Fruit fly (Drosophila melanogaster) whole organism, prepupa: Measurements from ENCODE around the gene CG32201.

ENCODE experiments used
- CG10669 ChIP-seq: fragments of 200-800 bp; sonication (Bioruptor generic); optimal IDR thresholded peaks from 3 replicates; lab custom pipeline; 2018; ENCODE audit warnings: missing biosample characterization, mild to moderate bottlenecking, missing genetic modification characterization, moderate library complexity
- CG11294 ChIP-seq: fragments of 200-800 bp; sonication (Bioruptor generic); IDR thresholded peaks from 2 replicates; pipeline ENCODE4 v1.3.6; 2022; ENCODE audit warnings: missing biosample characterization, missing genetic modification characterization
- CG11762 ChIP-seq: fragments of 200-800 bp; sonication (Bioruptor generic); optimal IDR thresholded peaks from 3 replicates; lab custom pipeline; 2016; ENCODE audit warnings: missing biosample characterization, missing genetic modification characterization; ENCODE audit not compliant: insufficient read depth
- CG11902 ChIP-seq: fragments of 200-800 bp; sonication (Bioruptor generic); optimal IDR thresholded peaks from 3 replicates; lab custom pipeline; 2016; ENCODE audit warnings: missing biosample characterization, missing genetic modification characterization
- CG15336 ChIP-seq: fragments of 200-800 bp; sonication (Bioruptor generic); IDR thresholded peaks from 2 replicates; pipeline ENCODE4 v1.3.6; 2022; ENCODE audit warnings: missing biosample characterization, missing genetic modification characterization
- CG1621 ChIP-seq: fragments of 200-800 bp; sonication (Bioruptor generic); optimal IDR thresholded peaks from 3 replicates; lab custom pipeline; 2018; ENCODE audit warnings: missing biosample characterization, mild to moderate bottlenecking, missing genetic modification characterization
- CG16779 ChIP-seq: fragments of 200-800 bp; sonication (Bioruptor generic); optimal IDR thresholded peaks from 3 replicates; lab custom pipeline; 2017; ENCODE audit warnings: missing biosample characterization, mild to moderate bottlenecking, missing genetic modification characterization
- CG34406 ChIP-seq: fragments of 200-800 bp; sonication (Bioruptor generic); optimal IDR thresholded peaks from 3 replicates; lab custom pipeline; 2016; ENCODE audit warnings: missing biosample characterization, missing genetic modification characterization
- CG6163 ChIP-seq: fragments of 200-800 bp; sonication (Bioruptor generic); IDR thresholded peaks from 3 replicates; pipeline ENCODE4 v1.3.6; 2022; ENCODE audit warnings: missing biosample characterization, missing genetic modification characterization
- CG6276 ChIP-seq: fragments of 200-800 bp; sonication (Bioruptor generic); optimal IDR thresholded peaks from 2 replicates; lab custom pipeline; 2017; ENCODE audit warnings: missing biosample characterization, mild to moderate bottlenecking, missing genetic modification characterization
- CG6808 ChIP-seq: fragments of 200-800 bp; sonication (Bioruptor generic); optimal IDR thresholded peaks from 3 replicates; lab custom pipeline; 2017; ENCODE audit warnings: missing biosample characterization, missing genetic modification characterization, mild to moderate bottlenecking, moderate library complexity, missing genetic modification reagents
- CG8319 ChIP-seq: fragments of 200-800 bp; sonication (Bioruptor generic); optimal IDR thresholded peaks from 3 replicates; lab custom pipeline; 2016; ENCODE audit warnings: missing biosample characterization, missing genetic modification characterization
- Eip78C ChIP-seq: fragments of 200-800 bp; sonication (Bioruptor generic); peaks from one replicate; lab custom pipeline; 2016; ENCODE audit warnings: missing biosample characterization, missing genetic modification characterization
- Eip93F ChIP-seq: fragments of 200-800 bp; sonication (Bioruptor generic); optimal IDR thresholded peaks from 2 replicates; lab custom pipeline; 2016; ENCODE audit warnings: missing biosample characterization, mild to moderate bottlenecking, missing genetic modification characterization
- Gug ChIP-seq: fragments of 200-800 bp; sonication (Bioruptor generic); IDR thresholded peaks from 2 replicates; pipeline ENCODE4 v1.3.6; 2022; ENCODE audit warnings: missing biosample characterization, missing genetic modification characterization
- Hr39 ChIP-seq: fragments of 200-800 bp; sonication (Bioruptor generic); optimal IDR thresholded peaks from 2 replicates; lab custom pipeline; 2016; ENCODE audit warnings: missing biosample characterization, missing genetic modification characterization
- Hr4 ChIP-seq: fragments of 200-800 bp; sonication (Bioruptor generic); optimal IDR thresholded peaks from 3 replicates; lab custom pipeline; 2016; ENCODE audit warnings: missing biosample characterization, missing genetic modification characterization
- Lpt ChIP-seq: fragments of 200-800 bp; sonication (Bioruptor generic); optimal IDR thresholded peaks from 3 replicates; lab custom pipeline; 2016; ENCODE audit warnings: missing biosample characterization, missing genetic modification characterization
- Sox102F ChIP-seq: fragments of 200-800 bp; sonication (Bioruptor generic); optimal IDR thresholded peaks from 2 replicates; lab custom pipeline; 2016; ENCODE audit warnings: missing biosample characterization, mild to moderate bottlenecking, missing genetic modification characterization
- Sox14 ChIP-seq: fragments of 200-800 bp; sonication (Bioruptor generic); optimal IDR thresholded peaks from 3 replicates; lab custom pipeline; 2016; ENCODE audit warnings: missing biosample characterization, missing genetic modification characterization
- achi ChIP-seq: fragments of 200-800 bp; sonication (Bioruptor generic); optimal IDR thresholded peaks from 3 replicates; lab custom pipeline; 2016; ENCODE audit warnings: missing biosample characterization, missing genetic modification characterization
- cyc ChIP-seq: fragments of 200-800 bp; sonication (Bioruptor generic); optimal IDR thresholded peaks from 3 replicates; lab custom pipeline; 2016; ENCODE audit warnings: missing biosample characterization, missing genetic modification characterization
- dac ChIP-seq: fragments of 200-800 bp; sonication (Bioruptor generic); optimal IDR thresholded peaks from 2 replicates; lab custom pipeline; 2017; ENCODE audit warnings: missing biosample characterization, mild to moderate bottlenecking, missing genetic modification characterization
- eg ChIP-seq: fragments of 200-800 bp; sonication (Bioruptor generic); IDR thresholded peaks from 3 replicates; pipeline ENCODE4 v1.3.6; 2022; ENCODE audit warnings: missing biosample characterization, missing genetic modification characterization
- fd59A ChIP-seq: fragments of 200-800 bp; sonication (Bioruptor generic); optimal IDR thresholded peaks from 2 replicates; lab custom pipeline; 2017; ENCODE audit warnings: missing biosample characterization, mild to moderate bottlenecking, missing genetic modification characterization, missing genetic modification reagents
- fd85E ChIP-seq: fragments of 200-800 bp; sonication (Bioruptor generic); optimal IDR thresholded peaks from 3 replicates; lab custom pipeline; 2016; ENCODE audit warnings: missing biosample characterization, missing genetic modification characterization
- fkh ChIP-seq: fragments of 200-800 bp; sonication (Bioruptor generic); optimal IDR thresholded peaks from 3 replicates; lab custom pipeline; 2017; ENCODE audit warnings: missing biosample characterization, mild to moderate bottlenecking, missing genetic modification characterization, moderate library complexity
- lz ChIP-seq: fragments of 200-800 bp; sonication (Bioruptor generic); optimal IDR thresholded peaks from 3 replicates; lab custom pipeline; 2016; ENCODE audit warnings: missing biosample characterization, missing genetic modification characterization
- salr ChIP-seq, 2 experiments: fragments of 200-800 bp; sonication (Bioruptor generic); optimal IDR thresholded peaks; 3 replicates each; lab custom pipeline; 2016 to 2018; ENCODE audit warnings: missing biosample characterization in 2 of 2, missing genetic modification characterization in 2 of 2, mild to moderate bottlenecking in 1 of 2
- spab ChIP-seq: fragments of 200-800 bp; sonication (Bioruptor generic); optimal IDR thresholded peaks from 2 replicates; lab custom pipeline; 2017; ENCODE audit warnings: missing biosample characterization, mild to moderate bottlenecking, missing genetic modification characterization, missing genetic modification reagents
- ss ChIP-seq, 2 experiments: fragments of 200-800 bp; sonication (Bioruptor generic); optimal IDR thresholded peaks; 2 replicates in 1 of 2; 3 replicates in 1 of 2; lab custom pipeline; 2017 to 2018; ENCODE audit warnings: mild to moderate bottlenecking in 2 of 2, missing biosample characterization in 2 of 2, missing genetic modification characterization in 2 of 2, moderate library complexity in 1 of 2
- svp ChIP-seq: fragments of 200-800 bp; sonication (Bioruptor generic); peaks from one replicate; lab custom pipeline; 2016; ENCODE audit warnings: missing biosample characterization, missing genetic modification characterization
- topi ChIP-seq: fragments of 200-800 bp; sonication (Bioruptor generic); optimal IDR thresholded peaks from 3 replicates; lab custom pipeline; 2016; ENCODE audit warnings: missing biosample characterization, missing genetic modification characterization
- vri ChIP-seq: fragments of 200-800 bp; sonication (Bioruptor generic); optimal IDR thresholded peaks from 3 replicates; lab custom pipeline; 2016; ENCODE audit warnings: missing biosample characterization, mild to moderate bottlenecking, missing genetic modification characterization

Gene CG32201

dm6 chr3L:18627657-18628455 lies 18.4 kb downstream of the CG32201 start (continued):
- no peak for TF ChIP-seq vri (GFP tag; lab: Kevin White, UChicago)
- TF ChIP-seq Hr4, result peak; percentile 51
- peak; percentile 26 for TF ChIP-seq dac
- TF ChIP-seq Gug (GFP tag; lab: Robert Waterston, UW), result no peak
- TF ChIP-seq Lpt (GFP tag; lab: Kevin White, UChicago), result no peak
- no peak for TF ChIP-seq CG8319 (GFP tag; lab: Kevin White, UChicago)
- TF ChIP-seq fd59A (GFP tag; lab: Kevin White, UChicago), result no peak
- TF ChIP-seq CG11762, result no peak
- TF ChIP-seq cyc (GFP tag; lab: Kevin White, UChicago), result no peak
- no peak for TF ChIP-seq CG10669
- TF ChIP-seq Eip93F (GFP tag; lab: Kevin White, UChicago), result no peak
- TF ChIP-seq CG6276 (GFP tag; lab: Kevin White, UChicago), result peak; percentile 74
- no peak for TF ChIP-seq Sox102F (GFP tag; lab: Kevin White, UChicago)
- TF ChIP-seq achi (GFP tag; lab: Kevin White, UChicago), result no peak
- no peak for TF ChIP-seq Hr39 (GFP tag; lab: Kevin White, UChicago)
- peak; percentile 67 for TF ChIP-seq Eip78C (GFP tag; lab: Kevin White, UChicago)
- TF ChIP-seq salr (GFP tag; optimal IDR thresholded peaks at IDR 0.05; lab: Kevin White, UChicago), result peak in 1 of 2 experiments; percentile 68
- no peak for TF ChIP-seq spab (GFP tag; lab: Kevin White, UChicago)
- no peak for TF ChIP-seq lz (GFP tag; lab: Kevin White, UChicago)
- TF ChIP-seq Sox14 (GFP tag; lab: Kevin White, UChicago), result no peak

- no peak for TF ChIP-seq CG11902
- TF ChIP-seq CG6163, result no peak
- TF ChIP-seq topi, result no peak
- TF ChIP-seq fd85E (GFP tag; lab: Kevin White, UChicago), result no peak
- TF ChIP-seq svp (GFP tag; lab: Kevin White, UChicago), result no peak
- peak; percentile 6 for TF ChIP-seq CG6276 (GFP tag; lab: Kevin White, UChicago)
- TF ChIP-seq CG15336 (GFP tag; lab: Robert Waterston, UW), result no peak; the same call in 1 of the 2 replicates
- 0 out of 3 replicates have a peak, but pooled peaks have one; percentile 15 for TF ChIP-seq eg (GFP tag; lab: Robert Waterston, UW)
Observed at dm6 chr3L:18628458-18628857, 19.0 kb downstream of the CG32201 start.

dm6 chr3L:18629874-18630273 lies 20.5 kb downstream of the CG32201 start:
- TF ChIP-seq ss (GFP tag; optimal IDR thresholded peaks at IDR 0.05; lab: Kevin White, UChicago), result no peak
- no peak for TF ChIP-seq Hr4
- TF ChIP-seq dac, result no peak
- TF ChIP-seq CG6808, result no peak
- TF ChIP-seq CG34406 (GFP tag; lab: Kevin White, UChicago), result no peak
- no peak for TF ChIP-seq CG16779 (tag; lab: Kevin White, UChicago)
- no peak for TF ChIP-seq CG11294 (GFP tag; lab: Robert Waterston, UW)
- TF ChIP-seq, all 60 proteins: peak for 0

dm6 chr3L:18632187-18632635 lies 22.8 kb downstream of the CG32201 start:
- TF ChIP-seq Eip93F (GFP tag; lab: Kevin White, UChicago) (peak; percentile 58), fkh (GFP tag; lab: Kevin White, UChicago) (peak; percentile 64), vri (GFP tag; lab: Kevin White, UChicago) (peak; percentile 93), CG1621 (tag; lab: Kevin White, UChicago) (no peak)
- TF ChIP-seq, all 60 proteins: peak for 3
